Worm (Caenorhabditis elegans) whole organism, young adult: ENCODE results near the gene F35F11.2.

ENCODE experiments used
- F52B5.7 ChIP-seq: sonication (generic microtip); optimal IDR thresholded peaks from 2 replicates; lab custom pipeline; 2016; ENCODE audit warnings: mild to moderate bottlenecking, missing genetic modification characterization, missing compliant biosample characterization
- T26A5.8 ChIP-seq: sonication (generic microtip); optimal IDR thresholded peaks from 2 replicates; lab custom pipeline; 2016; ENCODE audit warnings: missing genetic modification characterization, missing compliant biosample characterization
- attf-3 ChIP-seq: fragments of 200-800 bp; sonication (Bioruptor generic); conservative IDR thresholded peaks from 2 replicates; pipeline ENCODE4 v1.3.6; 2022; ENCODE audit warnings: missing genetic modification reagents, missing genetic modification characterization, missing compliant biosample characterization
- ccch-3 ChIP-seq: fragments of 200-800 bp; sonication (Bioruptor generic); optimal IDR thresholded peaks from 2 replicates; lab custom pipeline; 2018; ENCODE audit warnings: mild to moderate bottlenecking, missing genetic modification characterization, missing compliant biosample characterization
- dox-1 ChIP-seq: fragments of 200-800 bp; sonication (Bioruptor generic); IDR thresholded peaks from 2 replicates; pipeline ENCODE4 v1.3.6; 2022; ENCODE audit warnings: missing genetic modification reagents, missing genetic modification characterization, missing compliant biosample characterization
- dpl-1 ChIP-seq: fragments of 150-350 bp; optimal IDR thresholded peaks from 2 replicates; lab custom pipeline; 2014; ENCODE audit warnings: missing biosample characterization, missing genetic modification reagents, missing genetic modification characterization
- let-607 ChIP-seq, 2 experiments: fragments of 200-800 bp in 1 of 2; sonication (Bioruptor generic) in 1 of 2; sonication (generic microtip) in 1 of 2; optimal IDR thresholded peaks; 2 replicates each; lab custom pipeline; 2016 to 2018; ENCODE audit warnings: mild to moderate bottlenecking in 2 of 2, missing compliant biosample characterization in 2 of 2, missing genetic modification characterization in 2 of 2, moderate library complexity in 2 of 2, missing genotype in 1 of 2
- madf-8 ChIP-seq: fragments of 200-800 bp; sonication (Bioruptor generic); conservative IDR thresholded peaks from 2 replicates; pipeline ENCODE4 v1.3.6; 2022; ENCODE audit warnings: missing genetic modification reagents, missing genetic modification characterization, missing compliant biosample characterization
- nhr-179 ChIP-seq: sonication (generic microtip); optimal IDR thresholded peaks from 2 replicates; lab custom pipeline; 2016; ENCODE audit warnings: mild to moderate bottlenecking, missing genetic modification characterization, missing compliant biosample characterization
- nhr-90 ChIP-seq: sonication (generic microtip); optimal IDR thresholded peaks from 2 replicates; lab custom pipeline; 2016; ENCODE audit warnings: missing genotype, mild to moderate bottlenecking, missing genetic modification characterization, missing compliant biosample characterization
- ztf-3 ChIP-seq: fragments of 200-800 bp; sonication (Bioruptor generic); optimal IDR thresholded peaks from 2 replicates; lab custom pipeline; 2018; ENCODE audit warnings: mild to moderate bottlenecking, missing genetic modification characterization, missing compliant biosample characterization

- no peak for TF ChIP-seq T26A5.8
- no peak for TF ChIP-seq attf-3
- TF ChIP-seq ccch-3 (GFP tag; lab: Kevin White, UChicago), result no peak
- TF ChIP-seq dox-1 (GFP tag; lab: Robert Waterston, UW), result no peak
- no peak for TF ChIP-seq nhr-90 (tag; lab: Kevin White, UChicago)
- TF ChIP-seq dpl-1, result no peak
- no peak for TF ChIP-seq ztf-3 (GFP tag; lab: Kevin White, UChicago)
- TF ChIP-seq let-607 (tag; optimal IDR thresholded peaks at IDR 0.05; lab: Kevin White, UChicago), result no peak
- TF ChIP-seq nhr-179 (tag; lab: Kevin White, UChicago), result no peak
- TF ChIP-seq F52B5.7 (tag; lab: Kevin White, UChicago), result no peak
- no peak for TF ChIP-seq madf-8 (GFP tag; lab: Robert Waterston, UW)
Measured at ce11 chrIV:4005166-4005565, 34.9 kb upstream of the F35F11.2 start.
